Worm (Caenorhabditis elegans): Measurements from ENCODE around the gene C16E9.2.

ce11 chrX:6958914-6959313, 23.4 kb downstream of the C16E9.2 start:
- TF ChIP-seq ama-1 (optimal IDR thresholded peaks at IDR 0.05) (no peak), K09A11.1 (tag; optimal IDR thresholded peaks at IDR 0.05; ENCODE audit: insufficient read depth) (no peak), hlh-15 (tag; optimal IDR thresholded peaks at IDR 0.05) (no peak), pat-9 (tag; optimal IDR thresholded peaks at IDR 0.05) (no peak), K02D7.2 (tag; optimal IDR thresholded peaks at IDR 0.05) (no peak), npax-4 (tag; optimal IDR thresholded peaks at IDR 0.05) (no peak), C08G9.2 (tag; optimal IDR thresholded peaks at IDR 0.05) (no peak), sox-4 (tag; optimal IDR thresholded peaks at IDR 0.05) (no peak), che-1 (tag; optimal IDR thresholded peaks at IDR 0.05) (no peak), pag-3 (tag; optimal IDR thresholded peaks at IDR 0.05; ENCODE audit: borderline replicate concordance) (no peak)

Measured in whole organism, late embryonic.